Fruit fly (Drosophila melanogaster): Measurements from ENCODE around the gene kairos.

DNA sequence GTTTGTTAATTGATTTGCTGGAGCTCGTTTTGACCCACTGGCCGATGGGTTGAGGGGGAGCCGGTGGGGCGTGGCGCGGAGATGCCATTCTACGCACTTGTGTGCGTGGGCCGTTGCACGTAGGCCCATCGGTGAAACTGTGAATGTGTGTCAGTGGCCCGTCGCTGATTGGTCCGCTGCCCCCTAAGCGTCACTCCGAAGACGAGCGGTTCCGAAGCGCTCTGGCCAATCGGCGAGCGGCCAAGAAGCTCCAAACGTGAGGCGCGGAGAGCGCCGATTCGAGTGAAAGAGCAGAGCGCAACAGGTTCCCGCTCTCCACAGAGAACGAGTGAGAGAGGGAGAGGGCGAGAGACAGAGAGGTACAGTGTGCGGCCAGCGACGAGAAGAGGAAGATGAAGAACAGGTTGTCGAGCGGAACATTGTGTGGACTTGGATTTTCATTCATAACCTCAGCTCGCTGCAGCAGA, 43.5 kb downstream of the kairos start:
- TF ChIP-seq ey (GFP tag; optimal IDR thresholded peaks at IDR 0.05): no peak
- no peak for TF ChIP-seq brk (GFP tag; optimal IDR thresholded peaks at IDR 0.05)
- TF ChIP-seq Dif (GFP tag; optimal IDR thresholded peaks at IDR 0.05; ENCODE audit: partially characterized antibody): peak; percentile 97
- TF ChIP-seq pan (optimal IDR thresholded peaks at IDR 0.05): no peak
- TF ChIP-seq psq (GFP tag; optimal IDR thresholded peaks at IDR 0.05): no peak
- no peak for TF ChIP-seq lola (GFP tag; optimal IDR thresholded peaks at IDR 0.05)
- TF ChIP-seq h (GFP tag; optimal IDR thresholded peaks at IDR 0.05): no peak

Measured in whole organism, wandering third instar larva.